Worm (Caenorhabditis elegans): ENCODE results near the gene Y57G7A.2.

Y57G7A.2 gene

ce11 chrII:1323190-1323651 is 27.3 kb downstream of the Y57G7A.2 start (continued):
- TF ChIP-seq ekl-4 (GFP tag; IDR thresholded peaks at IDR 0.05): peak; percentile 76

- TF ChIP-seq sdz-38 (tag; optimal IDR thresholded peaks at IDR 0.05) (no peak), lin-35 (GFP tag; optimal IDR thresholded peaks at IDR 0.05) (peak in 1 of 3 experiments; percentile 13)
Measured at ce11 chrII:1324017-1324416, 28.1 kb downstream of the Y57G7A.2 start.

- TF ChIP-seq hmg-20 (GFP tag; IDR thresholded peaks at IDR 0.05) (no peak), F57C9.4 (tag; optimal IDR thresholded peaks at IDR 0.05) (no peak), B0019.2 (GFP tag; conservative IDR thresholded peaks at IDR 0.05) (no peak), hmg-1.2 (GFP tag; IDR thresholded peaks at IDR 0.05) (peak; percentile 71), snpc-3.4 (tag; optimal IDR thresholded peaks at IDR 0.05) (no peak), egl-18 (GFP tag; IDR thresholded peaks at IDR 0.05) (no peak), pbrm-1 (GFP tag; IDR thresholded peaks at IDR 0.05) (no peak), hlh-26 (GFP tag; conservative IDR thresholded peaks at IDR 0.05) (no peak)
Measured at ce11 chrII:1325604-1326003, 29.7 kb downstream of the Y57G7A.2 start.

- no peak for TF ChIP-seq B0261.1 (tag; optimal IDR thresholded peaks at IDR 0.05)
- TF ChIP-seq athp-1 (tag; optimal IDR thresholded peaks at IDR 0.05): no peak
- TF ChIP-seq K12H6.12 (tag; optimal IDR thresholded peaks at IDR 0.05): no peak
- TF ChIP-seq sea-2 (GFP tag; IDR thresholded peaks at IDR 0.05): no peak
- TF ChIP-seq unc-130 (GFP tag; optimal IDR thresholded peaks at IDR 0.05): no peak
- no peak for TF ChIP-seq snpc-1.3 (tag; optimal IDR thresholded peaks at IDR 0.05; ENCODE audit: insufficient read depth)
- no peak for TF ChIP-seq akir-1 (GFP tag; optimal IDR thresholded peaks at IDR 0.05)
- no peak for TF ChIP-seq ztf-18 (tag; optimal IDR thresholded peaks at IDR 0.05)
- TF ChIP-seq B0019.2 (GFP tag; conservative IDR thresholded peaks at IDR 0.05): no peak
Measured at ce11 chrII:1326689-1327088, 30.8 kb downstream of the Y57G7A.2 start, which contains the start of gene jip-1. jip-1 (plus strand) TSS chrII:1326989.

ce11 chrII:1329887-1330286 is 34.0 kb downstream of the Y57G7A.2 start:
- TF ChIP-seq lin-54 (GFP tag; optimal IDR thresholded peaks at IDR 0.05): no peak
- no peak for TF ChIP-seq zim-3 (tag; optimal IDR thresholded peaks at IDR 0.05)
- no peak for TF ChIP-seq ceh-58 (GFP tag; IDR thresholded peaks at IDR 0.05)
- no peak for TF ChIP-seq nfya-1 (tag; optimal IDR thresholded peaks at IDR 0.05; ENCODE audit: borderline replicate concordance, insufficient read depth)
- no peak for TF ChIP-seq F55B11.4 (tag; optimal IDR thresholded peaks at IDR 0.05; ENCODE audit: borderline replicate concordance, insufficient read depth)
- TF ChIP-seq attf-6 (GFP tag; IDR thresholded peaks at IDR 0.05): no peak
- no peak for TF ChIP-seq let-526 (GFP tag; IDR thresholded peaks at IDR 0.05)
- TF ChIP-seq nhr-80 (tag; optimal IDR thresholded peaks at IDR 0.05): no peak
- no peak for TF ChIP-seq efl-1 (GFP tag; optimal IDR thresholded peaks at IDR 0.05)
- no peak for TF ChIP-seq K12H6.12 (tag; optimal IDR thresholded peaks at IDR 0.05)
- no peak for TF ChIP-seq tbx-9 (tag; optimal IDR thresholded peaks at IDR 0.05; ENCODE audit: borderline replicate concordance)
- no peak for TF ChIP-seq Y53F4B.3 (GFP tag; IDR thresholded peaks at IDR 0.05)

ce11 chrII:1338196-1338595 is 42.3 kb downstream of the Y57G7A.2 start:
- TF ChIP-seq ztf-26 (tag; optimal IDR thresholded peaks at IDR 0.05) (no peak), nfyb-1 (GFP tag; IDR thresholded peaks at IDR 0.05) (0 out of 2 replicates have a peak, but pooled peaks have one; percentile 30)
